Worm (Caenorhabditis elegans) whole organism, late embryonic: Measurements from ENCODE around the gene sms-2.

Experiments
- C08G9.2 ChIP-seq: sonication (generic microtip); optimal IDR thresholded peaks from 2 replicates; lab custom pipeline; 2016; ENCODE audit warnings: mild to moderate bottlenecking, missing genetic modification characterization, moderate library complexity, missing compliant biosample characterization
- ama-1 ChIP-seq: fragments of 150-350 bp; optimal IDR thresholded peaks from 2 replicates; lab custom pipeline; 2014
- ceh-19 ChIP-seq: fragments of 200-800 bp; sonication (Bioruptor generic); optimal IDR thresholded peaks from 2 replicates; lab custom pipeline; 2018; ENCODE audit warnings: mild to moderate bottlenecking, missing genetic modification characterization, missing compliant biosample characterization
- che-1 ChIP-seq: sonication (generic microtip); optimal IDR thresholded peaks from 2 replicates; lab custom pipeline; 2016; ENCODE audit warnings: mild to moderate bottlenecking, missing genetic modification characterization, missing compliant biosample characterization
- nfya-1 ChIP-seq: sonication (generic microtip); optimal IDR thresholded peaks from 2 replicates; lab custom pipeline; 2017; ENCODE audit warnings: missing genetic modification characterization, mild to moderate bottlenecking, missing compliant biosample characterization, antibody characterized with exemption, moderate library complexity
- pha-4 ChIP-seq: fragments of 150-350 bp; optimal IDR thresholded peaks from 2 replicates; lab custom pipeline; 2018; ENCODE audit warnings: missing biosample characterization, missing genetic modification reagents, missing genetic modification characterization
- pros-1 ChIP-seq: fragments of 150-350 bp; optimal IDR thresholded peaks from 2 replicates; lab custom pipeline; 2014; ENCODE audit warnings: missing biosample characterization, missing genetic modification reagents, missing genetic modification characterization
- rnt-1 ChIP-seq: sonication (generic microtip); optimal IDR thresholded peaks from 2 replicates; lab custom pipeline; 2016; ENCODE audit warnings: missing genetic modification characterization, missing compliant biosample characterization
- unc-86 ChIP-seq: sonication (generic microtip); optimal IDR thresholded peaks from 2 replicates; lab custom pipeline; 2016; ENCODE audit warnings: missing genetic modification characterization, missing compliant biosample characterization

DNA sequence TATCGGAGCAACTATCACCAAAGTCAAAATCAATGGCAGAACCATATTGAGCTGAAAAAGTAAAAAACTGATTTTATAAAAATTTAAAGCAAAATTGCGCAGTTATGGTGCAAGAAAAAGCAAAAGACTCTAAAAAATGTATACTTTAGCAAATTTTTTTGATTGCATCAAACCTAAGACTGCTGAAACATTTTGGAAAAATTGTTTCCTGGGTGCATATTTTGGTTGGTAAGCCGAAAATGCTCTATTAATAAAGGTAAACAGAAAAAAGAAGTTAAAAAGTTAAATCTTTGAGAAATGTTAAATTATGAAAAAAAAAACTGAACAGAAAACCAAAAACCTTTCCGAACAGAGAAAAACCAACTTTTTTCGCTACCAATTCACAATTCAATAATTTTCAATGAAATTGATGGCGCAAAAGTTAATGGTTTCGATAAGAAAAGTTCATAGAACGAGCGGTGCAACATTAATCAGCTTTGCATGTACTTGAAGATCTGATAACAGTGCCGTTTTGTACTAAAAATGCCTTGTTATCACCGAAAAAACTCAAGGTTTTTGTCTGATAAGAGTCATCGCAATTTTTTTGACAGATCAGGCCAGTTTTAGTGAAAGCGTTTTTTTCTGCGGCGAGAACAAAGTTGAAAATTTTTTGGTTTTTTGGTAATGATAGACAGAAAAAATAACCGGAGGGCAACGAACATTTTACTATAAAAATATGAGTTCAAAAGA is 29.4 kb upstream of the sms-2 start, which contains the start of gene abhd-3.2:
- TF ChIP-seq rnt-1 (tag; lab: Kevin White, UChicago): no peak
- no peak for TF ChIP-seq unc-86 (tag; lab: Kevin White, UChicago)
- no peak for TF ChIP-seq che-1 (tag; lab: Kevin White, UChicago)
- TF ChIP-seq nfya-1 (tag; lab: Kevin White, UChicago): no peak
- TF ChIP-seq ama-1 (lab: Kevin White, UChicago): no peak
- TF ChIP-seq pros-1 (tag; lab: Kevin White, UChicago): no peak
- TF ChIP-seq C08G9.2 (tag; lab: Kevin White, UChicago): no peak
- TF ChIP-seq pha-4: no peak
- no peak for TF ChIP-seq ceh-19 (GFP tag; lab: Kevin White, UChicago)
